Worm (Caenorhabditis elegans) whole organism, early embryonic: ENCODE measurements around the gene M142.5.

Experiments used
- F13C5.2 ChIP-seq: sonication (generic microtip); optimal IDR thresholded peaks from 2 replicates; lab custom pipeline; 2017; ENCODE audit warnings: mild to moderate bottlenecking, missing genetic modification characterization, inconsistent platforms, missing compliant biosample characterization
- ama-1 ChIP-seq: fragments of 150-350 bp; optimal IDR thresholded peaks from 2 replicates; lab custom pipeline; 2014
- flt-1 ChIP-seq: fragments of 200-800 bp; sonication (Bioruptor generic); IDR thresholded peaks from 2 replicates; pipeline ENCODE4 v1.3.6; 2022; ENCODE audit warnings: missing genetic modification characterization, missing compliant biosample characterization
- sea-1 ChIP-seq: fragments of 200-800 bp; sonication (Bioruptor generic); conservative IDR thresholded peaks from 2 replicates; pipeline ENCODE4 v1.3.6; 2022; ENCODE audit warnings: missing genetic modification characterization, missing compliant biosample characterization
- tra-4 ChIP-seq: sonication (generic microtip); optimal IDR thresholded peaks from 2 replicates; lab custom pipeline; 2017; ENCODE audit warnings: missing genetic modification characterization, missing compliant biosample characterization

DNA sequence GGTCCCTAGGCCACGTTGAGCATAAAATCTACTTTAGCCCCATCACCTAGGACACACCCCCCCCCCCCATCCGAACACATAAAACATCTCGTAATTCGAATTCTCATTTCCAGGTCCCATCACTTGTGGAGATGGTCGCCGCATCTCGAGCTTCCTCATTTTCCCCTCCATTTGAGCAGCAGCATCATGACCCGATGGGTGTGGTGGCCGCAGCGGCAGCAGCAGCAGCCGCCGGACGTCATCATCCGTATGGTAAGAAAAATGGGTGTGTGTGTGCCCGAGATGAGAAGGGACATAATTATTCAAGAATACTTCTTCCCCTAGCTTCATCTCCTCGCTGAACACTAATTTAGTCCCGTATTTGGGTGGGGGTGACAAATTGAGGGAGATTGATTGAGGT lies 9.5 kb upstream of the M142.5 start:
- TF ChIP-seq ama-1 (no peak), flt-1 (GFP tag; lab: Robert Waterston, UW) (no peak), tra-4 (tag; lab: Kevin White, UChicago) (no peak), F13C5.2 (no peak), sea-1 (GFP tag; lab: Robert Waterston, UW) (no peak)
